Fruit fly (Drosophila melanogaster): Measurements from ENCODE around the gene mRpS18C.
A peak's percentile ranks its signal among the peaks of the same experiment; 100 is the strongest.

DNA sequence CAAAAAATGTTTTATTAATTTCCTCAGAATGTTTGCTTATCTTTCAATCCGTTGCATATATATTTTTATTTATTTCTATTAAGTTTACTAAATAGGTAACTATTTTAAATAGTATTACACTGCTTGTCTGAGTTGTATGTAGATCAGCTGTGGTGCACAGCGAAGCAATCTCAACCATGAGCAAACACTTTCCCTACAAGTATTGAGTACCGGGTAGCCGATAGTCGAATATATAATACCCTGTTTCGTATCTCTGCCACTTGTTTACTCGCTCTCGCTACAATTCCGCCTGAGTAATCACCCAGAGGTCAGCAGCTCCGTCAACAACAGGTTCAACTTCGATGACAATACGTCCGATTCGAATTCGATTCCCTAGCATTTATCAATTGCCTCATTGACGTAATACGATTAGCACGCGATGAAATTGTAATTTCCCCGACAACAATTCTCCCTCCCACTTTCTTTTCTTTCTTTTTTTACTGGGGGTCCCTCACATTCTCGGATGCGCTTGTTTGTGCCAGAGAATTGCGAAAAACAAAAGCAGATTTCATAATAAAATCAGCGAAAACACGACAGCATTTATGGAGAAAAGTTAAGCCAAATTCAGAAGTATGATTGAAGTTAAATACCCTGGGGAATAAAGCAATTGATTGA lies 27.0 kb downstream of the mRpS18C start:
- TF ChIP-seq psq (GFP tag; optimal IDR thresholded peaks at IDR 0.05) (no peak), Abd-B (GFP tag; optimal IDR thresholded peaks at IDR 0.05) (no peak), Rel (GFP tag; optimal IDR thresholded peaks at IDR 0.05) (no peak), Rel (tag; optimal IDR thresholded peaks at IDR 0.05) (peak; percentile 97), Sp1 (GFP tag; optimal IDR thresholded peaks at IDR 0.05) (no peak), pan (optimal IDR thresholded peaks at IDR 0.05) (no peak), Dfd (GFP tag; optimal IDR thresholded peaks at IDR 0.05) (no peak), Jra (GFP tag; optimal IDR thresholded peaks at IDR 0.05) (no peak), br (GFP tag; optimal IDR thresholded peaks at IDR 0.05) (no peak), usp (GFP tag; optimal IDR thresholded peaks at IDR 0.05) (no peak), OdsH (GFP tag; optimal IDR thresholded peaks at IDR 0.05) (no peak), foxo (GFP tag; optimal IDR thresholded peaks at IDR 0.05) (no peak), dsf (GFP tag; optimal IDR thresholded peaks at IDR 0.05; ENCODE audit: borderline replicate concordance) (no peak), h (GFP tag; optimal IDR thresholded peaks at IDR 0.05) (no peak), Hr83 (GFP tag; optimal IDR thresholded peaks at IDR 0.05; ENCODE audit: poor library complexity, severe bottlenecking) (no peak)

All from whole organism, wandering third instar larva.